Fruit fly (Drosophila melanogaster) whole organism, embryonic: Measurements from ENCODE around the gene CG8236.
A peak's percentile ranks its signal among the peaks of the same experiment; 100 is the strongest.

Source experiments
- Bteb2 ChIP-seq: fragments of 200-800 bp; sonication (Bioruptor generic); optimal IDR thresholded peaks from 2 replicates; lab custom pipeline; 2016; ENCODE audit warnings: missing biosample characterization, missing genetic modification characterization
- CG13775 ChIP-seq: fragments of 200-800 bp; sonication (Bioruptor generic); optimal IDR thresholded peaks from 3 replicates; lab custom pipeline; 2017; ENCODE audit warnings: missing biosample characterization, mild to moderate bottlenecking, missing genetic modification characterization
- CG31441 ChIP-seq: fragments of 200-800 bp; sonication (Bioruptor generic); IDR thresholded peaks from 2 replicates; pipeline ENCODE4 v1.3.6; 2022; ENCODE audit warnings: missing biosample characterization, missing genetic modification characterization
- Oaz ChIP-seq: fragments of 200-800 bp; sonication (Bioruptor generic); IDR thresholded peaks from 2 replicates; pipeline ENCODE4 v1.3.6; 2022; ENCODE audit warnings: missing biosample characterization, missing genetic modification characterization
- Sry-δ ChIP-seq: fragments of 200-800 bp; sonication (Bioruptor generic); optimal IDR thresholded peaks from 2 replicates; lab custom pipeline; 2016; ENCODE audit warnings: missing biosample characterization, missing genetic modification characterization
- bsh ChIP-seq, 2 experiments: fragments of 200-800 bp; sonication (Bioruptor generic); optimal IDR thresholded peaks; 2 replicates each; lab custom pipeline; 2017 to 2018; ENCODE audit warnings: mild to moderate bottlenecking in 2 of 2, missing biosample characterization in 2 of 2, missing genetic modification characterization in 2 of 2, moderate library complexity in 1 of 2
- da ChIP-seq: fragments of 200-800 bp; sonication (Bioruptor generic); optimal IDR thresholded peaks from 2 replicates; lab custom pipeline; 2016; ENCODE audit warnings: missing biosample characterization, missing genetic modification characterization
- eyg ChIP-seq: fragments of 200-800 bp; sonication (Bioruptor generic); optimal IDR thresholded peaks from 3 replicates; lab custom pipeline; 2016; ENCODE audit warnings: missing biosample characterization, missing genetic modification characterization
- ssp ChIP-seq: fragments of 200-800 bp; sonication (Bioruptor generic); IDR thresholded peaks from 2 replicates; pipeline ENCODE4 v1.3.6; 2022; ENCODE audit warnings: missing biosample characterization, missing genetic modification characterization
- tna ChIP-seq: fragments of 200-800 bp; sonication (Bioruptor generic); IDR thresholded peaks from 2 replicates; pipeline ENCODE4 v1.3.6; 2022; ENCODE audit warnings: missing biosample characterization, missing genetic modification characterization; ENCODE audit not compliant: partially characterized antibody

DNA sequence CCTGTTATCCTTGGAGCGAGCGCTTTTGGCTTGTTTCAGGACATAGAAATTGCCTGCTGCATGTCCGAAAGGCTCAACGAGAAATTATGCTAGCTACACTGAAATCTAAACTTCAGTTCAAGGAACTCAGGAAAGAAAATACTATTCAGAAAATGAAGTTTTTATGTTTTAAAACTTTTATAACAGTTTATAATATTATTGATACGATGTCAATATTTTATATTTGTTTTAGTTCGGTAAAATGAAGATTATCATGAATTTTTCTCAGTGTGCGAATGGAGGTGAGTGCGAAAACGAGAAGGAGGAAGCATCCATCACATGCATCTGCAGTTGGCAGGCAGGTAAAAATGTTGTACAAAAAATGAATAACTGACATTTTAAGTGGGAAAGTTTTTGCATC, 22.8 kb upstream of the CG8236 start:
- TF ChIP-seq da (no peak), CG31441 (GFP tag; lab: Robert Waterston, UW) (peak; percentile 80), Bteb2 (no peak), eyg (GFP tag; lab: Kevin White, UChicago) (no peak), Oaz (GFP tag; lab: Robert Waterston, UW) (no peak), bsh (GFP tag; optimal IDR thresholded peaks at IDR 0.05; lab: Kevin White, UChicago) (peak in 1 of 2 experiments; percentile 75), CG13775 (GFP tag; lab: Kevin White, UChicago) (peak; percentile 59), tna (GFP tag; lab: Robert Waterston, UW) (no peak), Sry-δ (GFP tag; lab: Kevin White, UChicago) (no peak), ssp (GFP tag; lab: Robert Waterston, UW) (peak; percentile 30; the same call in 1 of the 2 replicates)
